Worm (Caenorhabditis elegans) whole organism, mixed stage, embryonic: Measurements from ENCODE around the gene arrd-8.

Source experiments
- M03D4.4 ChIP-seq: sonication (generic microtip); optimal IDR thresholded peaks from 2 replicates; lab custom pipeline; 2017; ENCODE audit warnings: mild to moderate bottlenecking, missing genetic modification characterization, missing compliant biosample characterization
- bed-3 ChIP-seq: fragments of 200-800 bp; sonication (Bioruptor generic); optimal IDR thresholded peaks from 3 replicates; lab custom pipeline; 2018; ENCODE audit warnings: mild to moderate bottlenecking, missing genetic modification characterization, moderate library complexity, missing compliant biosample characterization
- blmp-1 ChIP-seq: fragments of 150-350 bp; optimal IDR thresholded peaks from 2 replicates; lab custom pipeline; 2014; ENCODE audit warnings: missing biosample characterization, missing genetic modification characterization
- ceh-39 ChIP-seq: fragments of 150-350 bp; optimal IDR thresholded peaks from 2 replicates; lab custom pipeline; 2014; ENCODE audit warnings: missing biosample characterization, missing genetic modification characterization
- ceh-43 ChIP-seq: fragments of 200-800 bp; sonication (Bioruptor generic); optimal IDR thresholded peaks from 2 replicates; lab custom pipeline; 2018; ENCODE audit warnings: mild to moderate bottlenecking, missing genetic modification characterization, moderate library complexity, missing compliant biosample characterization
- ceh-83 ChIP-seq: fragments of 200-800 bp; sonication (Bioruptor generic); optimal IDR thresholded peaks from 2 replicates; lab custom pipeline; 2018; ENCODE audit warnings: mild to moderate bottlenecking, missing genetic modification characterization, missing compliant biosample characterization
- ces-1 ChIP-seq: fragments of 150-350 bp; optimal IDR thresholded peaks from 2 replicates; lab custom pipeline; 2014; ENCODE audit warnings: missing biosample characterization, missing genetic modification reagents, missing genetic modification characterization
- cnd-1 ChIP-seq: fragments of 200-800 bp; sonication (Bioruptor generic); optimal IDR thresholded peaks from 2 replicates; lab custom pipeline; 2018; ENCODE audit warnings: mild to moderate bottlenecking, missing genetic modification characterization, missing compliant biosample characterization
- drap-1 ChIP-seq: fragments of 200-800 bp; sonication (Bioruptor generic); optimal IDR thresholded peaks from 3 replicates; lab custom pipeline; 2018; ENCODE audit warnings: mild to moderate bottlenecking, missing genetic modification characterization, missing compliant biosample characterization
- elt-1 ChIP-seq: sonication (generic microtip); optimal IDR thresholded peaks from 2 replicates; lab custom pipeline; 2017; ENCODE audit warnings: missing genetic modification characterization, mild to moderate bottlenecking, missing compliant biosample characterization, antibody characterized with exemption, moderate library complexity, borderline replicate concordance; ENCODE audit not compliant: insufficient read depth
- elt-3 ChIP-seq: fragments of 150-350 bp; optimal IDR thresholded peaks from 2 replicates; lab custom pipeline; 2014; ENCODE audit warnings: missing biosample characterization, missing genetic modification characterization
- flh-1 ChIP-seq: fragments of 200-800 bp; sonication (Bioruptor generic); optimal IDR thresholded peaks from 2 replicates; lab custom pipeline; 2018; ENCODE audit warnings: mild to moderate bottlenecking, missing genetic modification characterization, moderate library complexity, missing compliant biosample characterization
- ham-2 ChIP-seq: fragments of 200-800 bp; sonication (Bioruptor generic); optimal IDR thresholded peaks from 2 replicates; lab custom pipeline; 2018; ENCODE audit warnings: mild to moderate bottlenecking, missing genetic modification characterization, missing compliant biosample characterization
- lin-13 ChIP-seq: fragments of 150-350 bp; optimal IDR thresholded peaks from 2 replicates; lab custom pipeline; 2014; ENCODE audit warnings: missing biosample characterization, missing genetic modification characterization
- lin-32 ChIP-seq: fragments of 200-800 bp; sonication (Bioruptor generic); optimal IDR thresholded peaks from 2 replicates; lab custom pipeline; 2018; ENCODE audit warnings: mild to moderate bottlenecking, missing genetic modification characterization, missing compliant biosample characterization
- lsy-2 ChIP-seq: fragments of 150-350 bp; optimal IDR thresholded peaks from 2 replicates; lab custom pipeline; 2014; ENCODE audit warnings: missing biosample characterization, missing genetic modification characterization
- mab-5 ChIP-seq: fragments of 150-350 bp; optimal IDR thresholded peaks from 2 replicates; lab custom pipeline; 2014; ENCODE audit warnings: missing biosample characterization, missing genetic modification characterization
- mep-1 ChIP-seq: fragments of 150-350 bp; optimal IDR thresholded peaks from 2 replicates; lab custom pipeline; 2017; ENCODE audit warnings: missing biosample characterization, missing genetic modification reagents, missing genetic modification characterization, inconsistent platforms
- mls-2 ChIP-seq: sonication (generic microtip); optimal IDR thresholded peaks from 2 replicates; lab custom pipeline; 2016; ENCODE audit warnings: mild to moderate bottlenecking, missing genetic modification characterization, moderate library complexity, missing compliant biosample characterization
- nhr-12 ChIP-seq: fragments of 150-350 bp; optimal IDR thresholded peaks from 2 replicates; lab custom pipeline; 2014; ENCODE audit warnings: missing biosample characterization, missing genetic modification characterization
- nhr-2 ChIP-seq: fragments of 150-350 bp; optimal IDR thresholded peaks from 2 replicates; lab custom pipeline; 2014; ENCODE audit warnings: missing biosample characterization, missing genetic modification characterization
- nhr-237 ChIP-seq: fragments of 150-350 bp; optimal IDR thresholded peaks from 2 replicates; lab custom pipeline; 2014; ENCODE audit warnings: missing biosample characterization, missing genetic modification characterization
- nhr-28 ChIP-seq: fragments of 150-350 bp; optimal IDR thresholded peaks from 2 replicates; lab custom pipeline; 2014; ENCODE audit warnings: missing biosample characterization, missing genetic modification characterization
- nhr-76 ChIP-seq: sonication (generic microtip); optimal IDR thresholded peaks from 2 replicates; lab custom pipeline; 2017; ENCODE audit warnings: missing biosample characterization, missing genetic modification characterization
- pha-4 ChIP-seq: fragments of 150-350 bp; optimal IDR thresholded peaks from 2 replicates; lab custom pipeline; 2018; ENCODE audit warnings: missing biosample characterization, missing genetic modification reagents, missing genetic modification characterization
- snpc-4 ChIP-seq: fragments of 150-350 bp; optimal IDR thresholded peaks from 2 replicates; lab custom pipeline; 2014; ENCODE audit warnings: missing biosample characterization, missing genetic modification characterization
- sptf-1 ChIP-seq: sonication (generic microtip); optimal IDR thresholded peaks from 2 replicates; lab custom pipeline; 2017; ENCODE audit warnings: mild to moderate bottlenecking, missing genetic modification characterization, moderate library complexity, missing compliant biosample characterization
- tbx-8 ChIP-seq: fragments of 200-800 bp; sonication (Bioruptor generic); optimal IDR thresholded peaks from 2 replicates; lab custom pipeline; 2018; ENCODE audit warnings: mild to moderate bottlenecking, missing genetic modification characterization, moderate library complexity, missing compliant biosample characterization
- unc-120 ChIP-seq: sonication (generic microtip); optimal IDR thresholded peaks from 2 replicates; lab custom pipeline; 2017; ENCODE audit warnings: missing genetic modification characterization, missing compliant biosample characterization; ENCODE audit not compliant: poor library complexity, severe bottlenecking
- unc-39 ChIP-seq: fragments of 150-350 bp; optimal IDR thresholded peaks from 2 replicates; lab custom pipeline; 2014; ENCODE audit warnings: missing biosample characterization, missing genetic modification characterization
- unc-62 ChIP-seq: fragments of 150-350 bp; optimal IDR thresholded peaks from 2 replicates; lab custom pipeline; 2014; ENCODE audit warnings: missing biosample characterization, missing genetic modification reagents, missing genetic modification characterization
- zip-8 ChIP-seq: fragments of 150-350 bp; optimal IDR thresholded peaks from 2 replicates; lab custom pipeline; 2014; ENCODE audit warnings: missing biosample characterization, missing genetic modification characterization
- ztf-11 ChIP-seq: fragments of 150-350 bp; optimal IDR thresholded peaks from 2 replicates; lab custom pipeline; 2014; ENCODE audit warnings: missing biosample characterization, missing genetic modification characterization

arrd-8 gene

DNA sequence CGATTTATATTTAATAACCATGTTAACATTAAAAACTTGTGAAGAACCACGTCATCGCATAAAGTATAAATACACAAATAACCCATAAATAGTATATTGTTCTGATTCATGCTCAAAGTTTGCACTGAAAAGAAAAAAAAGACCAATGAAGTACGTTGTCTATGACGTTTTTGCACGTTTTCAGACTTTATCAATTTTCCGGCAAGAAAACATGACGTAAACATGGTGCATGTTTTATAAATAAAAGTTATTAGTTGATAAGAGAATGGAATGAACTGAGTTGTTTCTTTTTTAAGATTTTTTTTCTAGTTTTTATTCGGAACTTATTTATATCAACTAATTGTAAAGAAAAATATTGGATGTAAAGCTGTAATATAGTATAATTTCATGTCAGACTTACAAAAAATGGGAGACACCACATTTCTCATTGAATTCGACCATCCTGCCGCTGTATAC is at the start of gene arrd-8:
arrd-8 (plus strand) TSS at position 406 of the 456 bp plus-strand sequence.
- TF ChIP-seq nhr-28 (tag; lab: Kevin White, UChicago), result no peak
- no peak for TF ChIP-seq sptf-1 (tag; lab: Kevin White, UChicago)
- no peak for TF ChIP-seq M03D4.4
- no peak for TF ChIP-seq lin-32 (GFP tag; lab: Kevin White, UChicago)
- TF ChIP-seq blmp-1, result no peak
- no peak for TF ChIP-seq unc-62
- TF ChIP-seq elt-1, result no peak

DNA sequence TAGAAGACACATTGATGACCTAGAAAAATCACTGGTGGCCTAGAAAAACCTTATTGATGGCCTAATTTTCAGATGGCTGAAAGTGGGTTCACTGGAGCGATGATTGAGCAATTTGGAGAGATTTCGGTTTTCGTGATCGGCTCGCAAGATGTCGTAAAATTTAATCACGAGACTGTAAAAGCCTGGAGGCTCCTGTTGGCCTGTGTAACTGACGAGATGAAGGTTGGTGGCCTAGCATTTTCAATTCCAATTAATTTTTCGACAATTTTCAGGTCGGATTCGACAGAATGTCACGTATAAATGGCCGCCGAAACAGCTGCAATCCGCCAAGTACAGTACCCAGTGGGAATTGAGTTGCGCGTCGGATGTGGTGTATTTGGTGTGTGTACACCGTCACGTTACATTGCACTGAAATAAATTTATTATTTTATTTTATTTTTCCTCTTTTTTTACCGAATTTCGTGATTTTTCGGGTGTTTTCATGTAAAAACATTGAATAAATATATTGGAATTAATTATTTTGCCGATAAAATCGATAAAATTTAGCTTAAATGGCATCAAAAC is 41.5 kb upstream of the arrd-8 start, which contains the start of gene Y17G7B.12:
Y17G7B.12 (plus strand) TSS at position 547 of the 564 bp plus-strand sequence.
- TF ChIP-seq nhr-237 (tag; lab: Kevin White, UChicago) (no peak), lsy-2 (tag; lab: Kevin White, UChicago) (peak; percentile 89), ces-1 (GFP tag; lab: Kevin White, UChicago) (peak; percentile 39)
- TF ChIP-seq, all 35 proteins: peak for 2

ce11 chrII:12027697-12028245 is 37.1 kb upstream of the arrd-8 start, which contains the start of gene Y17G7B.8:
Gene Y17G7B.8 (minus strand): TSS chrII:12027747.
- TF ChIP-seq lin-13 (tag; lab: Kevin White, UChicago), result no peak
- no peak for TF ChIP-seq ceh-43 (GFP tag; lab: Kevin White, UChicago)
- no peak for TF ChIP-seq ceh-83 (GFP tag; lab: Kevin White, UChicago)
- no peak for TF ChIP-seq ceh-39
- no peak for TF ChIP-seq nhr-28 (tag; lab: Kevin White, UChicago)

DNA sequence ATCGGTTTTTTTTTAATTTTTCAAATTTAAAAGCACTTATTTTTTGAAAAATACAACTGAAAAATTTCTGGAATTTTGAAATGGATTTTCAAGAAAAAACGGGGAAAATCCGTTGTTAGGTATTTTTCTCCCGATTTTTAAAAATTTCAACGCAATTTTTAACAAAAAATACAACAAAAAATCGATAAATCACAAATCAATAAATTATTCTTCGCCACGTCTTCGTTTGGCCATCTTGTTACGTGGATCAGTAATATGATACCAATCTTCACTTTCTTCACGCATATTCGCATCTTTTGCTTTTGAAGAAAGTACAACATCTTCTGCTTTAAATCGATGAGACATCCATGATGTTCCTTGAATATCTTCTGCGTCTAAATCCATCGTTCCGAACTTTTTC is 36.2 kb upstream of the arrd-8 start:
- TF ChIP-seq unc-39 (tag; lab: Kevin White, UChicago) (no peak), elt-1 (no peak), unc-62 (no peak), bed-3 (GFP tag; lab: Kevin White, UChicago) (no peak), unc-120 (tag; lab: Kevin White, UChicago) (no peak), lin-32 (GFP tag; lab: Kevin White, UChicago) (no peak), nhr-12 (tag; lab: Kevin White, UChicago) (no peak), ztf-11 (tag; lab: Kevin White, UChicago) (no peak), nhr-76 (tag; lab: Kevin White, UChicago) (no peak), ceh-43 (GFP tag; lab: Kevin White, UChicago) (no peak), elt-3 (tag; lab: Kevin White, UChicago) (no peak), tbx-8 (GFP tag; lab: Kevin White, UChicago) (no peak), mab-5 (tag; lab: Kevin White, UChicago) (no peak), nhr-2 (tag; lab: Kevin White, UChicago) (no peak)

DNA sequence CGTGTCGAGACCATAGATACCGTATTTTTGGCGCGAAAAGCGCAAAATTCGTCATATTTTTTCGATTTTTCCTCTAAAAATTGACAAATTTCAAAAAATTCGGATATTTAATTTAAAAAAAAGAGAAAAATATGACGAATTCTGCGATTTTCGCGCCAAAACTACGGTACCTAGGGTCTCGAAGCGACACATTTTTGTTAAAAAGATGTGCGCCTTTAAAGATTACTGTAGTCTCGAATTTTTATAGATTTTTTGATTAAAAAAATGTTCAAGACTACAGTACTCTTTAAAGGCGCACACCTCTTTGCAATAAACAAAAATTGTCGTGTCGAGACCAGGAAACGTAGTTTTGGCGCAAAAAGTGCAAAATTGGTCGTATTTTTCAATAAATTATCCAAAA is 28.8 kb upstream of the arrd-8 start:
- TF ChIP-seq ham-2 (no peak), nhr-237 (tag; lab: Kevin White, UChicago) (no peak), snpc-4 (no peak), ceh-43 (GFP tag; lab: Kevin White, UChicago) (no peak), mep-1 (tag; lab: Kevin White, UChicago) (no peak), nhr-28 (tag; lab: Kevin White, UChicago) (no peak), sptf-1 (tag; lab: Kevin White, UChicago) (no peak), drap-1 (GFP tag; lab: Kevin White, UChicago) (no peak)

ce11 chrII:12036516-12036915 is 28.4 kb upstream of the arrd-8 start, which contains the start of gene cyn-16:
Gene cyn-16 (minus strand): TSS chrII:12036742.
- no peak for TF ChIP-seq unc-120 (tag; lab: Kevin White, UChicago)
- no peak for TF ChIP-seq unc-39 (tag; lab: Kevin White, UChicago)
- TF ChIP-seq mls-2, result no peak
- TF ChIP-seq zip-8, result no peak
- TF ChIP-seq lin-32 (GFP tag; lab: Kevin White, UChicago), result no peak
- TF ChIP-seq flh-1 (GFP tag; lab: Kevin White, UChicago), result no peak
- no peak for TF ChIP-seq lin-13 (tag; lab: Kevin White, UChicago)
- no peak for TF ChIP-seq tbx-8 (GFP tag; lab: Kevin White, UChicago)
- TF ChIP-seq pha-4 (tag; lab: Kevin White, UChicago), result no peak
- TF ChIP-seq M03D4.4, result no peak
- no peak for TF ChIP-seq ham-2
- no peak for TF ChIP-seq cnd-1
- no peak for TF ChIP-seq nhr-237 (tag; lab: Kevin White, UChicago)
